Fruit fly (Drosophila melanogaster) whole organism, adult: ENCODE measurements around the gene CG33080.

Experiments
- CG12768 ChIP-seq: fragments of 200-800 bp; sonication (Bioruptor generic); optimal IDR thresholded peaks from 2 replicates; lab custom pipeline; 2017; ENCODE audit warnings: missing biosample characterization, missing genetic modification characterization, mild to moderate bottlenecking, moderate library complexity, missing genetic modification reagents
- CG14711 ChIP-seq: fragments of 200-800 bp; sonication (Bioruptor generic); optimal IDR thresholded peaks from 2 replicates; lab custom pipeline; 2018; ENCODE audit warnings: missing biosample characterization, mild to moderate bottlenecking, missing genetic modification characterization, moderate library complexity
- CG33017 ChIP-seq: fragments of 200-800 bp; sonication (Bioruptor generic); optimal IDR thresholded peaks from 2 replicates; lab custom pipeline; 2018; ENCODE audit warnings: missing biosample characterization, mild to moderate bottlenecking, missing genetic modification characterization, moderate library complexity
- CG5204 ChIP-seq: fragments of 200-800 bp; sonication (Bioruptor generic); optimal IDR thresholded peaks from 2 replicates; lab custom pipeline; 2016; ENCODE audit warnings: missing biosample characterization, missing genetic modification characterization
- Clk ChIP-seq: fragments of 200-800 bp; sonication (Bioruptor generic); optimal IDR thresholded peaks from 2 replicates; lab custom pipeline; 2017; ENCODE audit warnings: missing biosample characterization, missing genetic modification characterization
- Crg-1 ChIP-seq: fragments of 200-800 bp; sonication (Bioruptor generic); optimal IDR thresholded peaks from 2 replicates; lab custom pipeline; 2016; ENCODE audit warnings: missing biosample characterization, missing genetic modification characterization
- Mnt ChIP-seq: fragments of 200-800 bp; sonication (Bioruptor generic); optimal IDR thresholded peaks from 2 replicates; lab custom pipeline; 2016; ENCODE audit warnings: missing biosample characterization, mild to moderate bottlenecking, missing genetic modification characterization
- cnc ChIP-seq, 2 experiments: fragments of >200 bp; optimal IDR thresholded peaks; 2 replicates each; lab custom pipeline; 2017
- ovo ChIP-seq: fragments of 200-800 bp; sonication (Bioruptor generic); optimal IDR thresholded peaks from 2 replicates; lab custom pipeline; 2016; ENCODE audit warnings: missing biosample characterization, missing genetic modification characterization
- pad ChIP-seq: fragments of 200-800 bp; sonication (Bioruptor generic); optimal IDR thresholded peaks from 3 replicates; lab custom pipeline; 2017; ENCODE audit warnings: missing biosample characterization, missing genetic modification characterization, mild to moderate bottlenecking, moderate library complexity, missing genetic modification reagents
- toe ChIP-seq: fragments of 200-800 bp; sonication (Bioruptor generic); optimal IDR thresholded peaks from 2 replicates; lab custom pipeline; 2016; ENCODE audit warnings: missing biosample characterization, missing genetic modification characterization

DNA sequence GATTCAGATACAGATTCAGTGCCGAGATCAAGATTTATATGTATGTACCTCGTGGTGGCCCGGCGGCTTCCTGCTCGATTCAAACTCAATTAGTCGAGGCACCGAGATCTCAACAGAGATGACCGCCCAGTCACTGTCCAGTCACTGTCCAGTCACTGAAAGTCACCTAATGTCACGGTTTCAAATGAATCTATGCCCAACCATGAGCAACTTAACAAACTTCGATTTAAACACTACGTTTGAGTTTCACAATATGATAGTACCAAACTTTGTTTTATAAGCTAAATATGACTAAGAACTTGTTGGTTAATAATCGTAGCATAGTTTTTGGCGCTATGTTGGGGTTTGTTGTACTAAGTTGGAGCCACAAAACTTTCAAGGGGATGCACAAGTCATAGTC lies 12.5 kb downstream of the CG33080 start:
- TF ChIP-seq cnc (optimal IDR thresholded peaks at IDR 0.05; lab: Kevin White, UChicago): no peak
- TF ChIP-seq Mnt (GFP tag; lab: Kevin White, UChicago): no peak
- no peak for TF ChIP-seq CG33017 (tag; lab: Kevin White, UChicago)
- no peak for TF ChIP-seq toe (GFP tag; lab: Kevin White, UChicago)
- no peak for TF ChIP-seq ovo (GFP tag; lab: Kevin White, UChicago)
- TF ChIP-seq CG5204 (GFP tag; lab: Kevin White, UChicago): no peak
- no peak for TF ChIP-seq pad (GFP tag; lab: Kevin White, UChicago)
- TF ChIP-seq CG14711 (tag; lab: Kevin White, UChicago): no peak
- TF ChIP-seq CG12768: no peak
- no peak for TF ChIP-seq Clk (GFP tag; lab: Kevin White, UChicago)
- TF ChIP-seq Crg-1 (GFP tag; lab: Kevin White, UChicago): no peak
